Worm (Caenorhabditis elegans) whole organism, L2 larva: Measurements from ENCODE around the gene F41B4.2.
A peak's percentile ranks its signal among the peaks of the same experiment; 100 is the strongest.

ENCODE experiments used
- Y55F3AM.14 ChIP-seq: fragments of 200-800 bp; sonication (Bioruptor generic); optimal IDR thresholded peaks from 2 replicates; lab custom pipeline; 2018; ENCODE audit warnings: mild to moderate bottlenecking, missing genetic modification characterization, missing compliant biosample characterization
- aly-2 ChIP-seq: fragments of 150-350 bp; optimal IDR thresholded peaks from 2 replicates; lab custom pipeline; 2014; ENCODE audit warnings: missing biosample characterization, missing genetic modification characterization
- blmp-1 ChIP-seq: sonication (generic microtip); optimal IDR thresholded peaks from 2 replicates; lab custom pipeline; 2017; ENCODE audit warnings: missing genetic modification characterization, mild to moderate bottlenecking, missing compliant biosample characterization, antibody characterized with exemption, moderate library complexity; ENCODE audit not compliant: insufficient read depth
- crh-2 ChIP-seq: sonication (generic microtip); optimal IDR thresholded peaks from 2 replicates; lab custom pipeline; 2017; ENCODE audit warnings: missing biosample characterization, missing genetic modification characterization
- dmd-4 ChIP-seq: sonication (generic microtip); optimal IDR thresholded peaks from 2 replicates; lab custom pipeline; 2017; ENCODE audit warnings: missing biosample characterization, missing genetic modification characterization
- elt-1 ChIP-seq: fragments of 150-350 bp; optimal IDR thresholded peaks from 2 replicates; lab custom pipeline; 2014; ENCODE audit warnings: missing biosample characterization, missing genetic modification characterization
- elt-3 ChIP-seq: sonication (generic microtip); optimal IDR thresholded peaks from 2 replicates; lab custom pipeline; 2017; ENCODE audit warnings: missing biosample characterization, missing genetic modification characterization
- fos-1 ChIP-seq: fragments of 150-350 bp; optimal IDR thresholded peaks from 2 replicates; lab custom pipeline; 2014; ENCODE audit warnings: missing biosample characterization, missing genetic modification characterization
- nhr-23 ChIP-seq: fragments of 150-350 bp; optimal IDR thresholded peaks from 2 replicates; lab custom pipeline; 2014; ENCODE audit warnings: missing biosample characterization, missing genetic modification reagents, missing genetic modification characterization
- nhr-237 ChIP-seq: fragments of 150-350 bp; optimal IDR thresholded peaks from 2 replicates; lab custom pipeline; 2014; ENCODE audit warnings: missing biosample characterization, missing genetic modification characterization
- nhr-6 ChIP-seq: fragments of 150-350 bp; optimal IDR thresholded peaks from 2 replicates; lab custom pipeline; 2014; ENCODE audit warnings: missing biosample characterization, missing genetic modification characterization
- sma-9 ChIP-seq, 2 experiments: fragments of 150-350 bp in 1 of 2; sonication (generic microtip) in 1 of 2; optimal IDR thresholded peaks; 2 replicates each; lab custom pipeline; 2014 to 2016; ENCODE audit warnings: missing genetic modification characterization in 2 of 2, mild to moderate bottlenecking in 1 of 2, missing biosample characterization in 1 of 2, missing compliant biosample characterization in 1 of 2, missing genetic modification reagents in 1 of 2, moderate library complexity in 1 of 2
- unc-62 ChIP-seq: fragments of 150-350 bp; optimal IDR thresholded peaks from 2 replicates; lab custom pipeline; 2014; ENCODE audit warnings: missing biosample characterization, missing genetic modification reagents, missing genetic modification characterization
- ztf-4 ChIP-seq: fragments of 150-350 bp; optimal IDR thresholded peaks from 2 replicates; lab custom pipeline; 2014; ENCODE audit warnings: missing biosample characterization, missing genetic modification characterization

ce11 chrX:6819633-6820032, 15.4 kb downstream of the F41B4.2 start:
- no peak for TF ChIP-seq aly-2 (tag; lab: Kevin White, UChicago)
- no peak for TF ChIP-seq elt-3 (tag; lab: Kevin White, UChicago)
- no peak for TF ChIP-seq ztf-4
- peak; percentile 57 for TF ChIP-seq fos-1
- TF ChIP-seq blmp-1 (tag; lab: Kevin White, UChicago), result no peak
- no peak for TF ChIP-seq crh-2 (tag; lab: Kevin White, UChicago)
- TF ChIP-seq sma-9 (GFP tag; optimal IDR thresholded peaks at IDR 0.05; lab: Kevin White, UChicago), result no peak
- TF ChIP-seq sma-9 (tag; optimal IDR thresholded peaks at IDR 0.05; lab: Kevin White, UChicago), result no peak
- TF ChIP-seq nhr-6, result no peak
- no peak for TF ChIP-seq unc-62 (GFP tag; lab: Kevin White, UChicago)
- TF ChIP-seq nhr-237 (tag; lab: Kevin White, UChicago), result no peak
- TF ChIP-seq dmd-4 (tag; lab: Kevin White, UChicago), result no peak
- no peak for TF ChIP-seq nhr-23 (tag; lab: Kevin White, UChicago)
- TF ChIP-seq Y55F3AM.14 (GFP tag; lab: Kevin White, UChicago), result no peak
- TF ChIP-seq elt-1, result no peak
